Worm (Caenorhabditis elegans): ENCODE data around the gene F17E9.15.

- TF ChIP-seq ztf-29 (GFP tag; IDR thresholded peaks at IDR 0.05) (no peak), T22C8.4 (GFP tag; IDR thresholded peaks at IDR 0.05) (no peak), klf-2 (GFP tag; conservative IDR thresholded peaks at IDR 0.05) (no peak)
These were observed 12.6 kb downstream of the F17E9.15 start, which contains the start of gene D2096.5 for ce11 chrIV:8359716-8360407.
